Fruit fly (Drosophila melanogaster) whole organism, wandering third instar larva: ENCODE data around the gene PolD2.
A peak's percentile ranks its signal among the peaks of the same experiment; 100 is the strongest.

Experiments used
- Abd-B ChIP-seq: fragments of >200 bp; optimal IDR thresholded peaks from 2 replicates; lab custom pipeline; 2017; ENCODE audit warnings: missing biosample characterization, missing genetic modification characterization
- Dif ChIP-seq: fragments of 200-275, 200-300 bp; sonication (Bioruptor generic); optimal IDR thresholded peaks from 2 replicates; lab custom pipeline; 2018; ENCODE audit warnings: missing biosample characterization, missing genetic modification characterization; ENCODE audit not compliant: partially characterized antibody
- Hr83 ChIP-seq: fragments of 200-300 bp; sonication (Bioruptor generic); optimal IDR thresholded peaks from 2 replicates; lab custom pipeline; 2016; ENCODE audit warnings: missing biosample characterization, mild to moderate bottlenecking, missing genetic modification characterization, moderate library complexity; ENCODE audit not compliant: poor library complexity, severe bottlenecking
- brk ChIP-seq: fragments of 200-800 bp; sonication (Bioruptor generic); optimal IDR thresholded peaks from 2 replicates; lab custom pipeline; 2016; ENCODE audit warnings: missing biosample characterization, mild to moderate bottlenecking, missing genetic modification characterization
- dl ChIP-seq, 2 experiments: fragments of 175-275, 200-275 bp in 1 of 2; fragments of 200-275 bp in 1 of 2; sonication (Bioruptor generic); optimal IDR thresholded peaks; lab custom pipeline; 2018; ENCODE audit warnings: mild to moderate bottlenecking in 2 of 2, missing biosample characterization in 2 of 2, missing genetic modification characterization in 2 of 2, moderate library complexity in 2 of 2; ENCODE audit not compliant: partially characterized antibody in 2 of 2, insufficient read depth in 1 of 2
- h ChIP-seq: fragments of 200-800 bp; sonication (Bioruptor generic); optimal IDR thresholded peaks from 3 replicates; lab custom pipeline; 2016; ENCODE audit warnings: missing biosample characterization, mild to moderate bottlenecking, missing genetic modification characterization

dm6 chr3L:1740129-1740975, 35.1 kb upstream of the PolD2 start:
- no peak for TF ChIP-seq Hr83 (GFP tag; lab: Kevin White, UChicago)
- no peak for TF ChIP-seq brk (GFP tag; lab: Kevin White, UChicago)
- no peak for TF ChIP-seq Dif (GFP tag; lab: Kevin White, UChicago)
- TF ChIP-seq dl (GFP tag; optimal IDR thresholded peaks at IDR 0.05; lab: Kevin White, UChicago; ENCODE audit: insufficient read depth in 1 of 2, partially characterized antibody in 2 of 2) = no peak
- TF ChIP-seq Abd-B (GFP tag; lab: Kevin White, UChicago) = no peak
- TF ChIP-seq h (GFP tag; lab: Kevin White, UChicago) = peak; percentile 82
